Worm (Caenorhabditis elegans) whole organism, L4 larva: ENCODE data around the gene irld-6.

Experiments used
- R02D3.7 ChIP-seq: fragments of 150-350 bp; sonication (generic microtip); optimal IDR thresholded peaks from 3 replicates; lab custom pipeline; 2014; ENCODE audit warnings: missing biosample characterization, missing genetic modification characterization
- Y105C5A.15 ChIP-seq: fragments of 200-800 bp; sonication (Bioruptor generic); IDR thresholded peaks from 2 replicates; pipeline ENCODE4 v1.3.6; 2022; ENCODE audit warnings: missing genetic modification characterization, missing compliant biosample characterization
- ZK337.2 ChIP-seq: fragments of 200-800 bp; sonication (Bioruptor generic); IDR thresholded peaks from 2 replicates; pipeline ENCODE4 v1.3.6; 2022; ENCODE audit warnings: missing genetic modification reagents, missing genetic modification characterization, missing compliant biosample characterization
- ZK546.5 ChIP-seq, 2 experiments: sonication (generic microtip); optimal IDR thresholded peaks; 2 replicates each; lab custom pipeline; 2017; ENCODE audit warnings: missing biosample characterization in 2 of 2, missing genetic modification characterization in 2 of 2
- aha-1 ChIP-seq: fragments of 150-350 bp; peaks from one replicate; lab custom pipeline; 2014; ENCODE audit warnings: missing biosample characterization, missing genetic modification characterization
- arid-1 ChIP-seq: fragments of 200-800 bp; sonication (Bioruptor generic); conservative IDR thresholded peaks from 2 replicates; pipeline ENCODE4 v1.3.6; 2022; ENCODE audit warnings: missing genetic modification reagents, missing genetic modification characterization, missing compliant biosample characterization
- ceh-20 ChIP-seq: fragments of 200-800 bp; sonication (Bioruptor generic); IDR thresholded peaks from 2 replicates; pipeline ENCODE4 v1.3.6; 2022; ENCODE audit warnings: missing genetic modification reagents, missing genetic modification characterization, missing compliant biosample characterization
- ceh-44 ChIP-seq: fragments of 200-800 bp; sonication (Bioruptor generic); IDR thresholded peaks from 2 replicates; pipeline ENCODE4 v1.3.6; 2022; ENCODE audit warnings: missing genetic modification reagents, missing genetic modification characterization, missing compliant biosample characterization
- ceh-62 ChIP-seq: sonication (generic microtip); optimal IDR thresholded peaks from 2 replicates; lab custom pipeline; 2017; ENCODE audit warnings: missing biosample characterization, missing genetic modification characterization
- cey-2 ChIP-seq: sonication (generic microtip); optimal IDR thresholded peaks from 3 replicates; lab custom pipeline; 2017; ENCODE audit warnings: missing genetic modification characterization, mild to moderate bottlenecking, missing compliant biosample characterization, antibody characterized with exemption, borderline replicate concordance; ENCODE audit not compliant: insufficient read depth
- ctbp-1 ChIP-seq: fragments of 200-800 bp; sonication (Bioruptor generic); IDR thresholded peaks from 2 replicates; pipeline ENCODE4 v1.3.6; 2022; ENCODE audit warnings: missing genetic modification reagents, missing genetic modification characterization, missing compliant biosample characterization
- daf-12 ChIP-seq: fragments of 150-350 bp; optimal IDR thresholded peaks from 2 replicates; lab custom pipeline; 2014; ENCODE audit warnings: missing biosample characterization, missing genetic modification reagents, missing genetic modification characterization
- daf-16 ChIP-seq, 3 experiments: sonication (generic microtip); optimal IDR thresholded peaks; 2 replicates each; lab custom pipeline; 2016 to 2017; ENCODE audit warnings: missing genetic modification characterization in 3 of 3, missing genetic modification reagents in 3 of 3, mild to moderate bottlenecking in 2 of 3, missing compliant biosample characterization in 2 of 3, missing biosample characterization in 1 of 3, moderate library complexity in 1 of 3
- daf-19 ChIP-seq: fragments of 200-800 bp; sonication (Bioruptor generic); conservative IDR thresholded peaks from 2 replicates; pipeline ENCODE4 v1.3.6; 2022; ENCODE audit warnings: missing genetic modification characterization, missing compliant biosample characterization
- dmd-6 ChIP-seq: fragments of 200-800 bp; sonication (Bioruptor generic); IDR thresholded peaks from 2 replicates; pipeline ENCODE4 v1.3.6; 2022; ENCODE audit warnings: missing genetic modification reagents, missing genetic modification characterization, missing compliant biosample characterization
- dmd-9 ChIP-seq: fragments of 200-800 bp; sonication (Bioruptor generic); IDR thresholded peaks from 2 replicates; pipeline ENCODE4 v1.3.6; 2022; ENCODE audit warnings: missing genetic modification reagents, missing genetic modification characterization, missing compliant biosample characterization
- duxl-1 ChIP-seq: sonication (generic microtip); optimal IDR thresholded peaks from 2 replicates; lab custom pipeline; 2016; ENCODE audit warnings: mild to moderate bottlenecking, missing genetic modification characterization, moderate library complexity, missing compliant biosample characterization; ENCODE audit not compliant: poor library complexity
- dve-1 ChIP-seq: sonication (generic microtip); optimal IDR thresholded peaks from 2 replicates; lab custom pipeline; 2017; ENCODE audit warnings: antibody characterized with exemption, mild to moderate bottlenecking, missing genetic modification characterization, missing compliant biosample characterization; ENCODE audit not compliant: insufficient read depth
- egl-43 ChIP-seq: fragments of 200-800 bp; sonication (Bioruptor generic); IDR thresholded peaks from 2 replicates; pipeline ENCODE4 v1.3.6; 2022; ENCODE audit warnings: missing genetic modification reagents, missing genetic modification characterization, missing compliant biosample characterization
- fos-1 ChIP-seq: fragments of 150-350 bp; optimal IDR thresholded peaks from 2 replicates; lab custom pipeline; 2014; ENCODE audit warnings: missing biosample characterization, missing genetic modification characterization
- hif-1 ChIP-seq, 2 experiments: sonication (generic microtip); optimal IDR thresholded peaks; 2 replicates each; lab custom pipeline; 2016 to 2017; ENCODE audit warnings: missing compliant biosample characterization in 2 of 2, missing genetic modification characterization in 2 of 2, missing genetic modification reagents in 2 of 2, missing genotype in 2 of 2, mild to moderate bottlenecking in 1 of 2
- hlh-11 ChIP-seq: fragments of 200-800 bp; sonication (Bioruptor generic); optimal IDR thresholded peaks from 2 replicates; lab custom pipeline; 2018; ENCODE audit warnings: mild to moderate bottlenecking, missing genetic modification characterization, missing compliant biosample characterization
- hlh-30 ChIP-seq: sonication (generic microtip); optimal IDR thresholded peaks from 2 replicates; lab custom pipeline; 2017; ENCODE audit warnings: antibody characterized with exemption, mild to moderate bottlenecking, missing genetic modification characterization, missing compliant biosample characterization; ENCODE audit not compliant: insufficient read depth
- hmg-1.1 ChIP-seq: fragments of 200-800 bp; sonication (Bioruptor generic); IDR thresholded peaks from 2 replicates; pipeline ENCODE4 v1.3.6; 2022; ENCODE audit warnings: missing genetic modification reagents, missing genetic modification characterization, missing compliant biosample characterization
- jun-1 ChIP-seq: fragments of 150-350 bp; optimal IDR thresholded peaks from 2 replicates; lab custom pipeline; 2014; ENCODE audit warnings: missing biosample characterization, missing genetic modification reagents, missing genetic modification characterization
- lin-39 ChIP-seq: fragments of 150-350 bp; optimal IDR thresholded peaks from 2 replicates; lab custom pipeline; 2014; ENCODE audit warnings: missing biosample characterization, missing genetic modification reagents, missing genetic modification characterization
- lir-3 ChIP-seq: sonication (generic microtip); optimal IDR thresholded peaks from 2 replicates; lab custom pipeline; 2016; ENCODE audit warnings: mild to moderate bottlenecking, missing genetic modification characterization, missing compliant biosample characterization
- mdl-1 ChIP-seq, 2 experiments: fragments of 150-350 bp in 1 of 2; sonication (generic microtip) in 1 of 2; optimal IDR thresholded peaks; 2 replicates each; lab custom pipeline; 2014 to 2017; ENCODE audit warnings: missing biosample characterization in 2 of 2, missing genetic modification characterization in 2 of 2
- mep-1 ChIP-seq: fragments of 150-350 bp; sonication (generic microtip); optimal IDR thresholded peaks from 3 replicates; lab custom pipeline; 2014; ENCODE audit warnings: missing biosample characterization, missing genetic modification characterization
- mes-2 ChIP-seq: sonication (generic microtip); optimal IDR thresholded peaks from 2 replicates; lab custom pipeline; 2016; ENCODE audit warnings: missing genotype, mild to moderate bottlenecking, missing genetic modification characterization, missing compliant biosample characterization; ENCODE audit not compliant: poor library complexity, severe bottlenecking
- nhr-102 ChIP-seq: sonication (generic microtip); optimal IDR thresholded peaks from 2 replicates; lab custom pipeline; 2016; ENCODE audit warnings: mild to moderate bottlenecking, missing genetic modification characterization, moderate library complexity, missing compliant biosample characterization
- nhr-11 ChIP-seq: fragments of 150-350 bp; optimal IDR thresholded peaks from 2 replicates; lab custom pipeline; 2014; ENCODE audit warnings: missing biosample characterization, missing genetic modification characterization
- nhr-111 ChIP-seq: fragments of 200-800 bp; sonication (Bioruptor generic); optimal IDR thresholded peaks from 2 replicates; lab custom pipeline; 2018; ENCODE audit warnings: mild to moderate bottlenecking, missing genetic modification characterization, missing compliant biosample characterization
- nhr-28 ChIP-seq: fragments of 150-350 bp; optimal IDR thresholded peaks from 2 replicates; lab custom pipeline; 2014; ENCODE audit warnings: missing biosample characterization, missing genetic modification characterization
- nhr-41 ChIP-seq: fragments of 200-800 bp; sonication (Bioruptor generic); IDR thresholded peaks from 2 replicates; pipeline ENCODE4 v1.3.6; 2022; ENCODE audit warnings: missing genetic modification reagents, missing genetic modification characterization, missing compliant biosample characterization
- pha-4 ChIP-seq, 2 experiments: fragments of 150-350 bp in 1 of 2; fragments of 200-800 bp in 1 of 2; sonication (Bioruptor generic) in 1 of 2; IDR thresholded peaks in 1 of 2; optimal IDR thresholded peaks in 1 of 2; 2 replicates each; pipeline versions ENCODE4 v1.3.6 to Lab custom; 2014 to 2022; ENCODE audit warnings: missing genetic modification characterization in 2 of 2, missing genetic modification reagents in 2 of 2, missing biosample characterization in 1 of 2, missing compliant biosample characterization in 1 of 2
- pqm-1 ChIP-seq: sonication (generic microtip); optimal IDR thresholded peaks from 2 replicates; lab custom pipeline; 2017; ENCODE audit warnings: missing biosample characterization, missing genetic modification characterization
- snpc-1.2 ChIP-seq: fragments of 200-800 bp; sonication (Bioruptor generic); IDR thresholded peaks from 2 replicates; pipeline ENCODE4 v1.3.6; 2022; ENCODE audit warnings: missing genetic modification reagents, missing genetic modification characterization, missing compliant biosample characterization
- spr-3 ChIP-seq: fragments of 200-800 bp; sonication (Bioruptor generic); optimal IDR thresholded peaks from 2 replicates; lab custom pipeline; 2018; ENCODE audit warnings: mild to moderate bottlenecking, missing genetic modification characterization, missing compliant biosample characterization
- tag-97 ChIP-seq: fragments of 200-800 bp; sonication (Bioruptor generic); IDR thresholded peaks from 2 replicates; pipeline ENCODE4 v1.3.6; 2022; ENCODE audit warnings: missing genetic modification characterization, missing compliant biosample characterization
- tra-1 ChIP-seq: fragments of 200-800 bp; sonication (Bioruptor generic); IDR thresholded peaks from 2 replicates; pipeline ENCODE4 v1.3.6; 2022; ENCODE audit warnings: missing genetic modification reagents, missing genetic modification characterization, missing compliant biosample characterization
- unc-62 ChIP-seq, 3 experiments: fragments of 150-350 bp in 1 of 3; sonication (generic microtip); optimal IDR thresholded peaks in 2 of 3; peaks in 1 of 3; 1 replicate in 1 of 3; 2 replicates in 2 of 3; lab custom pipeline; 2014 to 2017; ENCODE audit warnings: missing biosample characterization in 3 of 3, missing genetic modification characterization in 3 of 3, missing genetic modification reagents in 3 of 3, missing genotype in 1 of 3
- vab-7 ChIP-seq: fragments of 200-800 bp; sonication (Bioruptor generic); IDR thresholded peaks from 2 replicates; pipeline ENCODE4 v1.3.6; 2022; ENCODE audit warnings: missing genetic modification reagents, missing genetic modification characterization, missing compliant biosample characterization
- ztf-11 ChIP-seq: fragments of 150-350 bp; optimal IDR thresholded peaks from 2 replicates; lab custom pipeline; 2014; ENCODE audit warnings: missing biosample characterization, missing genetic modification characterization

The irld-6 gene

ce11 chrV:10729456-10729904 is 27.1 kb downstream of the irld-6 start (continued):
- TF ChIP-seq pqm-1 (tag; lab: Kevin White, UChicago) (peak; percentile 84), R02D3.7 (tag; lab: Kevin White, UChicago) (no peak), mes-2 (peak; percentile 29), daf-19 (GFP tag; lab: Robert Waterston, UW) (no peak), aha-1 (no peak), mep-1 (tag; lab: Kevin White, UChicago) (peak; percentile 42), mdl-1 (tag; optimal IDR thresholded peaks at IDR 0.05; lab: Kevin White, UChicago) (peak; percentile 59 to 75), ceh-62 (tag; lab: Kevin White, UChicago) (no peak), Y105C5A.15 (no peak), hlh-30 (peak; percentile 76), cey-2 (tag; lab: Kevin White, UChicago) (peak; percentile 46), vab-7 (GFP tag; lab: Robert Waterston, UW) (no peak), ceh-20 (GFP tag; lab: Robert Waterston, UW) (peak; percentile 30; the same call in 1 of the 2 replicates), tra-1 (GFP tag; lab: Robert Waterston, UW) (no peak)

- TF ChIP-seq fos-1 (tag; lab: Kevin White, UChicago): no peak
- TF ChIP-seq ctbp-1 (GFP tag; lab: Robert Waterston, UW): no peak
- no peak for TF ChIP-seq arid-1 (GFP tag; lab: Robert Waterston, UW)
- TF ChIP-seq spr-3 (GFP tag; lab: Kevin White, UChicago): no peak
- no peak for TF ChIP-seq daf-19 (GFP tag; lab: Robert Waterston, UW)
- no peak for TF ChIP-seq snpc-1.2 (GFP tag; lab: Robert Waterston, UW)
- TF ChIP-seq vab-7 (GFP tag; lab: Robert Waterston, UW): no peak
- peak; percentile 18 for TF ChIP-seq mes-2
- TF ChIP-seq nhr-11: peak; percentile 93
- TF ChIP-seq hlh-30: peak; percentile 6
- peak in 1 of 2 experiments; percentile 99 for TF ChIP-seq unc-62 (GFP tag; optimal IDR thresholded peaks at IDR 0.05 in 1 of 2; lab: Kevin White, UChicago)
- TF ChIP-seq unc-62 (tag; optimal IDR thresholded peaks at IDR 0.05; lab: Kevin White, UChicago): no peak
- no peak for TF ChIP-seq tag-97 (GFP tag; lab: Robert Waterston, UW)
- no peak for TF ChIP-seq pha-4 (GFP tag; IDR thresholded peaks at IDR 0.05; lab: Robert Waterston, UW)
- no peak for TF ChIP-seq pha-4 (tag; optimal IDR thresholded peaks at IDR 0.05; lab: Kevin White, UChicago)
- no peak for TF ChIP-seq lin-39
- TF ChIP-seq nhr-28 (tag; lab: Kevin White, UChicago): peak; percentile 79
- peak; percentile 87 for TF ChIP-seq ceh-20 (GFP tag; lab: Robert Waterston, UW)
- TF ChIP-seq hlh-11: peak; percentile 67
- no peak for TF ChIP-seq mep-1 (tag; lab: Kevin White, UChicago)
- TF ChIP-seq nhr-102: no peak
- TF ChIP-seq hif-1 (tag; optimal IDR thresholded peaks at IDR 0.05; lab: Kevin White, UChicago): no peak
- peak in 1 of 2 experiments; percentile 89 for TF ChIP-seq daf-16 (GFP tag; optimal IDR thresholded peaks at IDR 0.05; lab: Kevin White, UChicago)
- no peak for TF ChIP-seq daf-16 (tag; optimal IDR thresholded peaks at IDR 0.05; lab: Kevin White, UChicago)
- TF ChIP-seq ZK546.5 (tag; optimal IDR thresholded peaks at IDR 0.05; lab: Kevin White, UChicago): no peak
- 0 out of 2 replicates have a peak, but pooled peaks have one; percentile 29 for TF ChIP-seq ZK337.2 (GFP tag; lab: Robert Waterston, UW)
Observed at ce11 chrV:10727651-10728050, 28.9 kb downstream of the irld-6 start.

- no peak for TF ChIP-seq duxl-1 (tag; lab: Kevin White, UChicago)
- TF ChIP-seq daf-12 (tag; lab: Kevin White, UChicago): no peak
- no peak for TF ChIP-seq jun-1
- peak in 1 of 2 experiments; percentile 45 for TF ChIP-seq mdl-1 (tag; optimal IDR thresholded peaks at IDR 0.05; lab: Kevin White, UChicago)
- no peak for TF ChIP-seq dmd-9 (GFP tag; lab: Robert Waterston, UW)
- no peak for TF ChIP-seq nhr-111 (GFP tag; lab: Kevin White, UChicago)
- no peak for TF ChIP-seq lir-3 (tag; lab: Kevin White, UChicago)
- peak; percentile 78 for TF ChIP-seq dmd-6 (GFP tag; lab: Robert Waterston, UW)
- TF ChIP-seq ztf-11 (tag; lab: Kevin White, UChicago): no peak
- no peak for TF ChIP-seq hlh-30
- TF ChIP-seq hlh-11: peak; percentile 74
- peak; percentile 97 for TF ChIP-seq nhr-28 (tag; lab: Kevin White, UChicago)
- no peak for TF ChIP-seq ceh-44 (GFP tag; lab: Robert Waterston, UW)
- TF ChIP-seq hmg-1.1 (GFP tag; lab: Robert Waterston, UW): no peak
- peak; percentile 35 for TF ChIP-seq dve-1 (tag; lab: Kevin White, UChicago)
- TF ChIP-seq nhr-102: peak; percentile 29
- TF ChIP-seq egl-43 (GFP tag; lab: Robert Waterston, UW): no peak
- no peak for TF ChIP-seq nhr-41 (GFP tag; lab: Robert Waterston, UW)
- no peak for TF ChIP-seq vab-7 (GFP tag; lab: Robert Waterston, UW)
Observed at ce11 chrV:10726691-10727090, 29.9 kb downstream of the irld-6 start.
